Worm (Caenorhabditis elegans): Measurements from ENCODE around the gene T08D10.3.

T08D10.3 gene

ce11 chrX:11937343-11937935 is 17.8 kb upstream of the T08D10.3 start (continued):
- TF ChIP-seq repo-1 (tag; optimal IDR thresholded peaks at IDR 0.05): peak; percentile 98
- TF ChIP-seq C17E4.6 (GFP tag; IDR thresholded peaks at IDR 0.05): peak; percentile 89
- TF ChIP-seq Y95B8A.8 (GFP tag; IDR thresholded peaks at IDR 0.05): peak; percentile 72; the same call in 1 of the 2 replicates
- TF ChIP-seq lag-1 (GFP tag; IDR thresholded peaks at IDR 0.05): peak; percentile 95
- peak; percentile 85 for TF ChIP-seq nhr-179 (tag; optimal IDR thresholded peaks at IDR 0.05)
- no peak for TF ChIP-seq lsy-27 (tag; optimal IDR thresholded peaks at IDR 0.05; ENCODE audit: borderline replicate concordance, insufficient read depth)
- peak; percentile 93 for TF ChIP-seq F52B5.7 (tag; optimal IDR thresholded peaks at IDR 0.05)
- peak; percentile 80 for TF ChIP-seq T07F8.4 (tag; optimal IDR thresholded peaks at IDR 0.05)
- TF ChIP-seq Y53F4B.3 (GFP tag; IDR thresholded peaks at IDR 0.05): no peak
- TF ChIP-seq Y53G8AR.9 (GFP tag; conservative IDR thresholded peaks at IDR 0.05): peak; percentile 97

DNA sequence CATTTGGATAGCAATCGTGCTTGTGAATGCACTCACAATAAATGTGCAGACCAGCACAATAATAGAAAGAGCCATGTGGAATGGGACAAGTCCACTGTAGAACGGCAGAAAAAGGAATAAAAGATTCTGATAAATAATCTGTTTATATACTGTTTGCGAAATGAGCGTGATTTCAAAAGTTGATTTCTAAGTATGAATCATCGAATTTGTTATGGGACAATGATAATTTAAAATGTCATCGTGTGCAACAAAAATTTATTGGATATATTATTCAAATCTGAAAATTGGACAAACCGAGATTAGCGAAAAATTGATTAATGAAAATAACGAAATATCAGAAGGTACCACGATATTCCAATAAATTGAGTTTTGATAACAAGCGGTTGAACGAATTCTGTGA is 16.4 kb upstream of the T08D10.3 start, which contains the start of gene F55G7.5:
TSS of gene F55G7.5 (minus strand) at position 101 of the 400 bp plus-strand sequence.
- TF ChIP-seq fkh-3 (tag; optimal IDR thresholded peaks at IDR 0.05) (no peak), Y79H2A.3 (GFP tag; conservative IDR thresholded peaks at IDR 0.05) (no peak), ceh-79 (tag; optimal IDR thresholded peaks at IDR 0.05) (no peak), nhr-90 (tag; optimal IDR thresholded peaks at IDR 0.05) (no peak), mcd-1 (GFP tag; IDR thresholded peaks at IDR 0.05) (no peak), lir-1 (GFP tag; conservative IDR thresholded peaks at IDR 0.05) (no peak), madf-10 (tag; optimal IDR thresholded peaks at IDR 0.05) (no peak), unc-130 (GFP tag; optimal IDR thresholded peaks at IDR 0.05) (no peak), cebp-2 (GFP tag; IDR thresholded peaks at IDR 0.05) (no peak), akir-1 (GFP tag; optimal IDR thresholded peaks at IDR 0.05) (no peak), K11D2.4 (GFP tag; IDR thresholded peaks at IDR 0.05) (no peak), Y53G8AR.9 (GFP tag; conservative IDR thresholded peaks at IDR 0.05) (no peak)

DNA sequence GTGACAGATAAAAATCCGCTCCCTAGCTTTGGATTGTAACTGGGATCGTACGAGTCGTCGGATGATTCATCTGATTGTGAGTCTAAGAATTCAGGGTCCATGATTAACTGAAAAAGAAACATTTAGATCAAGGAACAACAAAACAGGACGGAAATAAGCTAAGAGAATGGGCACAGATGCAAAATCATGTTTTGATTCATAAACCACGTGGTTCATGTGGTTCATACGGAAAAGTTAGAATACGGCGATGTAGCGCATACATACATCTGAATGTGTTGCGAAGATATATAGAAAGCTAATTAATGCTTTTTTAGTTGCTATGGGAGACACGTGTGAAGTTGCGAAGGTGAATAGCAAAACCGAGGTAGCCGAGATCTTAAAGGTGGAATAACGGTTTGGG is 13.3 kb upstream of the T08D10.3 start, which contains the start of gene F55G7.3:
TSS of gene F55G7.3 (minus strand) at position 101 of the 400 bp plus-strand sequence.
- TF ChIP-seq hrde-1 (tag; optimal IDR thresholded peaks at IDR 0.05; ENCODE audit: borderline replicate concordance) (no peak), aptf-3 (GFP tag; IDR thresholded peaks at IDR 0.05) (no peak), ztf-28 (GFP tag; IDR thresholded peaks at IDR 0.05) (no peak), die-1 (tag; optimal IDR thresholded peaks at IDR 0.05) (no peak), dox-1 (GFP tag; IDR thresholded peaks at IDR 0.05) (no peak), egl-44 (GFP tag; IDR thresholded peaks at IDR 0.05) (no peak), ceh-58 (GFP tag; IDR thresholded peaks at IDR 0.05) (no peak), hsf-1 (GFP tag; IDR thresholded peaks at IDR 0.05) (no peak), C06A6.2 (GFP tag; conservative IDR thresholded peaks at IDR 0.05) (no peak), efl-1 (GFP tag; optimal IDR thresholded peaks at IDR 0.05) (no peak), him-1 (tag; optimal IDR thresholded peaks at IDR 0.05) (no peak), sdz-38 (tag; optimal IDR thresholded peaks at IDR 0.05) (no peak)

DNA sequence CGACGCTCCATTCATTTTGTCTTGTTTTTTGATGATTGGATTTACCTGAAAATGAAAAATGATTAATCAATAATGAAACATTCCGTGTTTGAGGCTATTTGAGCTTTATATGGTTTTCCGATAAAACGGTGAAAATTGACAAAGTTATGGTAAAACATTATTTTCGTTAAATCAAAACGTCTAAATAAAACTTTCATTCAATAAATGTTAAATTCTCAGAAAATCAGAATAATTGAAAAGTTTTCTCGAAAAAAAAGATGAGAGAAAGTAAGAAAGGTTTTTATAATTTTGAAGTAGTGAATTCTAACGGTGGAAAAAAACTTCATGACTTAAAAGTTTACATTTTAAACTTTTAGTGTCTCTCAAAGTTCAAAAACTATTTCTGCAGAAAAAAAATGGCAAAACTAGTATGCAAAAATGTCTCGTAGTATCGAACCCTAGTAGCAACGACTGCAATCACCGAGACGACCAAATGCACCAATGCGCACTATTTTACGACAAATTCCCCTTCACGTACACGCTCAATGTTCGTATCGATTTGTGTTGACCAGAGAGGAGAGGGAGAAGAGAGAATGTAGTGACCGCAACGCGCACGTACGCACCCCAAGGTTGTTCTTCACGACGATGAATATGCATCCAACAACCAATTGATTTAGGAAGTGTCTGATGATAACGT is 8.3 kb upstream of the T08D10.3 start, which contains the start of gene nfya-1:
TSS of gene nfya-1 (minus strand) at position 51 of the 676 bp plus-strand sequence.
- peak; percentile 11 for TF ChIP-seq nhr-80 (tag; optimal IDR thresholded peaks at IDR 0.05)
- no peak for TF ChIP-seq lsl-1 (GFP tag; optimal IDR thresholded peaks at IDR 0.05)
- no peak for TF ChIP-seq hmg-1.2 (GFP tag; IDR thresholded peaks at IDR 0.05)
- peak; percentile 19 for TF ChIP-seq gei-17 (GFP tag; optimal IDR thresholded peaks at IDR 0.05)
- no peak for TF ChIP-seq bed-1 (GFP tag; IDR thresholded peaks at IDR 0.05)
- peak; percentile 51 for TF ChIP-seq ceh-27 (GFP tag; optimal IDR thresholded peaks at IDR 0.05)
- peak; percentile 39 for TF ChIP-seq lin-40 (tag; optimal IDR thresholded peaks at IDR 0.05)
- no peak for TF ChIP-seq K12H6.12 (tag; optimal IDR thresholded peaks at IDR 0.05)

All from whole organism, young adult.